Worm (Caenorhabditis elegans) whole organism, L1 larva: ENCODE results near the gene srlf-10.

Experiments
- lin-14 ChIP-seq: fragments of 200-800 bp; sonication (Bioruptor generic); optimal IDR thresholded peaks from 2 replicates; lab custom pipeline; 2018; ENCODE audit warnings: mild to moderate bottlenecking, missing genetic modification characterization, moderate library complexity, missing compliant biosample characterization
- unc-62 ChIP-seq: fragments of 150-350 bp; optimal IDR thresholded peaks from 2 replicates; lab custom pipeline; 2014; ENCODE audit warnings: missing biosample characterization, missing genetic modification reagents, missing genetic modification characterization

ce11 chrIII:13418975-13419374, 17.0 kb downstream of the srlf-10 start:
- TF ChIP-seq unc-62 (GFP tag; lab: Kevin White, UChicago): no peak
- no peak for TF ChIP-seq lin-14 (GFP tag; lab: Kevin White, UChicago)
